Worm (Caenorhabditis elegans): Measurements from ENCODE around the gene W03H9.2.

Gene W03H9.2

DNA sequence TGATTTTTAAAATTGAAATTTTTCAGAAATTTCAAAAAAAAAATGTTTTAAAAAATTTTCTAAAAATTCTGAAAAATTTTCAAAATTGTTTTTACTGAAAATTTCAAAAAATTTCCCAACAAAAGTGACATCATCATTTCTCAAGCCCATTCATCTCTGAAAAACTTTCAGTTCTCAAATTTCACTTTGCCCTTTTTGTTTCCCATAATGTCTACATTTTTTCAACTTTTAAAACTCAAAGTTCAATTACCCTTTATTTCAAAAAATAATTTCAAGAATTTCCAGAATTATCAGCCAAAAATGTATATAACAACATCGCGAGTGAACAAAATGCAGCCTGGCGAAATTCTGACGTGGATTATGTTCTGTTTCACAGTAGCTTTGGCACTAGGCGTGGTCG, 42.7 kb downstream of the W03H9.2 start, which contains the start of gene bkip-1:
Gene bkip-1 (plus strand): TSS at position 301 of the 400 bp plus-strand sequence.
- TF ChIP-seq T23F11.4 (GFP tag; optimal IDR thresholded peaks at IDR 0.05) (no peak), C38D4.7 (GFP tag; optimal IDR thresholded peaks at IDR 0.05) (no peak), hlh-15 (tag; optimal IDR thresholded peaks at IDR 0.05) (no peak), unc-86 (tag; optimal IDR thresholded peaks at IDR 0.05) (no peak), ceh-48 (tag; optimal IDR thresholded peaks at IDR 0.05) (no peak), ceh-34 (tag; optimal IDR thresholded peaks at IDR 0.05) (no peak), hlh-8 (tag; optimal IDR thresholded peaks at IDR 0.05) (no peak), sox-4 (tag; optimal IDR thresholded peaks at IDR 0.05) (no peak), odd-2 (tag; optimal IDR thresholded peaks at IDR 0.05) (no peak), ceh-18 (tag; optimal IDR thresholded peaks at IDR 0.05) (no peak), ceh-9 (tag; optimal IDR thresholded peaks at IDR 0.05) (no peak), F13H6.1 (tag; optimal IDR thresholded peaks at IDR 0.05) (no peak), unc-3 (GFP tag; conservative IDR thresholded peaks at IDR 0.05) (no peak), unc-3 (tag; optimal IDR thresholded peaks at IDR 0.05) (no peak), ceh-6 (GFP tag; optimal IDR thresholded peaks at IDR 0.05) (no peak), pag-3 (tag; optimal IDR thresholded peaks at IDR 0.05; ENCODE audit: borderline replicate concordance) (no peak), elt-2 (tag; optimal IDR thresholded peaks at IDR 0.05) (no peak)

DNA sequence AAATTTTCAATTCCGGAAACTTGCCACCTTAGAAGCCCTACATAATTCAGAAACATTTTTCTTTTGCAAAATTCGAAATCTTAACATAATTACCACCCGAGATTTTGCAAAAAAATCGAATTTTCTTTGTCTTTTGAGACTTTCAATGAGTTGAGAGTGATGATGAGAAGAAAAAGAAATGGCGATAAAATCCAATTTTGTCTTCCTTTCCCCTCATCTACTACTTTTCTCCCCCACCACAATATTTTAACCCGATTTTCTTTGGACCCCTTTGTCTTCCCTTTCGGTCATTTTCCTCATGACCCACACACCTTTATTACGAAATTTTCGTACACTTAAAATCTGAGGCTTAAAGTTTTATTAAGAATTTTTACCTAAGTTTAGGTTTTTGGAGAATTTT, 45.3 kb downstream of the W03H9.2 start:
- no peak for TF ChIP-seq elt-2 (tag; optimal IDR thresholded peaks at IDR 0.05)
- TF ChIP-seq fkh-10 (GFP tag; optimal IDR thresholded peaks at IDR 0.05): no peak
- peak; percentile 90 for TF ChIP-seq unc-42 (tag; optimal IDR thresholded peaks at IDR 0.05)
- TF ChIP-seq nhr-232 (tag; optimal IDR thresholded peaks at IDR 0.05): no peak

DNA sequence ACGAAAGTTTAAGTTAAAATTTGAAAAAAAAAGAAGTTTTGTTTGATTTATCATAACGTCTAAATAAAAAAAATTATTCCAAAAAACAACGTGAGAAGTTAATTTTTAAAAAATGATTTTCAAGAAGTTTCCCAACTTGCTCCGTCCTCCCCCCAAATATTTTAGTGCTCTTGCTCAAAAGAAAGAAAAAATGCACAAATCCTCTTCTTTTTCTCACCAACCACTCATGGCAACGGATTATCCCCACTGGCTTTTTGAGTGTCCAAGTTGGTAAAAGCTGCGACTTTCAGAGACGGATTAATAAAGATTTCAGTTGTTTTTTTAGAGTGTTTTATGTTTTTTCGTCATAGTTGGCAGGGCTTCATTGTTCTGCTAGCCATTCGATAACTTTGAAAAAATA, 46.2 kb downstream of the W03H9.2 start, which contains the start of gene Y39G8C.2:
Gene Y39G8C.2 (minus strand): TSS at position 101 of the 400 bp plus-strand sequence.
- no peak for TF ChIP-seq K02D7.2 (tag; optimal IDR thresholded peaks at IDR 0.05)
- TF ChIP-seq unc-42 (tag; optimal IDR thresholded peaks at IDR 0.05): no peak
- no peak for TF ChIP-seq ceh-2 (tag; optimal IDR thresholded peaks at IDR 0.05)
- TF ChIP-seq nhr-232 (tag; optimal IDR thresholded peaks at IDR 0.05): no peak
- TF ChIP-seq gmeb-2 (tag; optimal IDR thresholded peaks at IDR 0.05): no peak
- TF ChIP-seq dmd-4 (tag; optimal IDR thresholded peaks at IDR 0.05; ENCODE audit: borderline replicate concordance): no peak
- TF ChIP-seq elt-2 (tag; optimal IDR thresholded peaks at IDR 0.05): no peak
- TF ChIP-seq madf-2 (tag; optimal IDR thresholded peaks at IDR 0.05): no peak
- no peak for TF ChIP-seq hlh-8 (tag; optimal IDR thresholded peaks at IDR 0.05)
- no peak for TF ChIP-seq eyg-1 (tag; optimal IDR thresholded peaks at IDR 0.05)
- TF ChIP-seq che-1 (tag; optimal IDR thresholded peaks at IDR 0.05): no peak
- TF ChIP-seq unc-3 (GFP tag; conservative IDR thresholded peaks at IDR 0.05): no peak
- no peak for TF ChIP-seq unc-3 (tag; optimal IDR thresholded peaks at IDR 0.05)
- TF ChIP-seq ceh-22 (tag; optimal IDR thresholded peaks at IDR 0.05): no peak
- no peak for TF ChIP-seq ref-2 (tag; optimal IDR thresholded peaks at IDR 0.05)
- no peak for TF ChIP-seq fax-1 (tag; optimal IDR thresholded peaks at IDR 0.05)
- no peak for TF ChIP-seq sdc-2 (tag; optimal IDR thresholded peaks at IDR 0.05)
- no peak for TF ChIP-seq fkh-6 (tag; optimal IDR thresholded peaks at IDR 0.05)

DNA sequence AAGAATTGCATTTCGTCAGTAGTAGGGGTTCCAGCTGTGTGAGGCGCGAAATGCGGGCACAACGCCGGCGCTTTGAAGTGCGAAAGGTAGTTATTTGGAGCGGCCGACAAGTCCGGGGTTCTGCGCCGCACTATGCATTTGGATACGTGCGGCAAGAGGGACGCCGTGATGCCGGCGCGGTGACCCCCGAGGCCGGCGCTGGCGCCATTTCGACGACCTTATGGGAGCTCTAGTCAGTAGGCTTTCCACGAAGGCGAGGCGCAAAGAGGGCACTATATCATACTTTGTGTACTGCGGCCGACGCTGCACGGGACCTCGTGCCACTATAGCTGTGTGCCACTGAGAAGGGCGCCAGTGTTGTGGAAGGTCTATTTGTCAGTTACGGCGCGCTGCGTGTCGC, 46.9 kb downstream of the W03H9.2 start:
- peak; percentile 46 for TF ChIP-seq elt-4 (tag; optimal IDR thresholded peaks at IDR 0.05)
- TF ChIP-seq ama-1 (optimal IDR thresholded peaks at IDR 0.05): no peak
- TF ChIP-seq eyg-1 (tag; optimal IDR thresholded peaks at IDR 0.05): no peak
- TF ChIP-seq ceh-30 (tag; optimal IDR thresholded peaks at IDR 0.05): no peak
- TF ChIP-seq ceh-24 (tag; optimal IDR thresholded peaks at IDR 0.05): no peak
- peak; percentile 17 for TF ChIP-seq sdc-2 (tag; optimal IDR thresholded peaks at IDR 0.05)

ce11 chrII:14095875-14096274, 47.8 kb downstream of the W03H9.2 start:
- TF ChIP-seq hlh-30 (tag; optimal IDR thresholded peaks at IDR 0.05; ENCODE audit: insufficient read depth): no peak
- TF ChIP-seq unc-3 (GFP tag; conservative IDR thresholded peaks at IDR 0.05): no peak
- TF ChIP-seq unc-3 (tag; optimal IDR thresholded peaks at IDR 0.05): no peak
- TF ChIP-seq ceh-6 (GFP tag; optimal IDR thresholded peaks at IDR 0.05): no peak
- TF ChIP-seq tbx-7 (tag; optimal IDR thresholded peaks at IDR 0.05): no peak
- no peak for TF ChIP-seq pax-1 (tag; optimal IDR thresholded peaks at IDR 0.05)
- no peak for TF ChIP-seq zip-5 (tag; optimal IDR thresholded peaks at IDR 0.05)
- TF ChIP-seq lim-6 (tag; optimal IDR thresholded peaks at IDR 0.05): no peak
- no peak for TF ChIP-seq sox-2 (GFP tag; IDR thresholded peaks at IDR 0.05)
- TF ChIP-seq mec-3 (tag; optimal IDR thresholded peaks at IDR 0.05; ENCODE audit: borderline replicate concordance): no peak
- no peak for TF ChIP-seq tbx-2 (tag; optimal IDR thresholded peaks at IDR 0.05)
- no peak for TF ChIP-seq fkh-10 (GFP tag; optimal IDR thresholded peaks at IDR 0.05)
- no peak for TF ChIP-seq hlh-13 (GFP tag; optimal IDR thresholded peaks at IDR 0.05)
- TF ChIP-seq ama-1 (optimal IDR thresholded peaks at IDR 0.05): no peak
- no peak for TF ChIP-seq syd-9 (tag; optimal IDR thresholded peaks at IDR 0.05)
- TF ChIP-seq ztf-16 (tag; optimal IDR thresholded peaks at IDR 0.05): no peak

Data from whole organism, late embryonic.